Worm (Caenorhabditis elegans): ENCODE data around the gene paml-1.
"Not testable (repeated sequence)": the region's sequence is repeated elsewhere in the genome, so short reads cannot be mapped to it uniquely, and the experiment has no call there.

Gene paml-1

ce11 chrIII:10221860-10222259, 12.0 kb downstream of the paml-1 start, which contains the start of gene Y70G10A.4:
Y70G10A.4 (plus strand) TSS chrIII:10222160.
- TF ChIP-seq mab-5 (tag; optimal IDR thresholded peaks at IDR 0.05); hlh-1 (tag; optimal IDR thresholded peaks at IDR 0.05); ham-2 (GFP tag; optimal IDR thresholded peaks at IDR 0.05): not testable (repeated sequence)

ce11 chrIII:10218587-10218986, 15.3 kb downstream of the paml-1 start, which contains the start of the genes rde-4 and cox-14:
rde-4 (minus strand) TSS chrIII:10218646.
cox-14 (plus strand) TSS chrIII:10218942.
- TF ChIP-seq hlh-1 (tag; optimal IDR thresholded peaks at IDR 0.05) (peak; percentile 39), ham-2 (GFP tag; optimal IDR thresholded peaks at IDR 0.05) (no peak), mab-5 (tag; optimal IDR thresholded peaks at IDR 0.05) (no peak), ces-1 (GFP tag; optimal IDR thresholded peaks at IDR 0.05) (peak; percentile 83), mep-1 (tag; optimal IDR thresholded peaks at IDR 0.05) (peak; percentile 88), unc-62 (GFP tag; optimal IDR thresholded peaks at IDR 0.05) (peak; percentile 3), drap-1 (GFP tag; optimal IDR thresholded peaks at IDR 0.05) (no peak), lin-13 (tag; optimal IDR thresholded peaks at IDR 0.05) (peak; percentile 63), unc-120 (tag; optimal IDR thresholded peaks at IDR 0.05; ENCODE audit: poor library complexity, severe bottlenecking) (peak; percentile 1), nhr-76 (tag; optimal IDR thresholded peaks at IDR 0.05) (no peak), nhr-237 (tag; optimal IDR thresholded peaks at IDR 0.05) (peak; percentile 60), pha-4 (tag; optimal IDR thresholded peaks at IDR 0.05) (peak; percentile 49), lsy-2 (tag; optimal IDR thresholded peaks at IDR 0.05) (peak; percentile 99), nhr-28 (tag; optimal IDR thresholded peaks at IDR 0.05) (no peak)

ce11 chrIII:10216585-10217278, 17.1 kb downstream of the paml-1 start, which contains the start of gene cts-1:
cts-1 (minus strand) TSS chrIII:10216635.
- TF ChIP-seq nhr-12 (tag; optimal IDR thresholded peaks at IDR 0.05) (no peak), zip-8 (tag; optimal IDR thresholded peaks at IDR 0.05) (no peak), nhr-76 (tag; optimal IDR thresholded peaks at IDR 0.05) (no peak), sptf-1 (tag; optimal IDR thresholded peaks at IDR 0.05) (peak; percentile 40), ztf-11 (tag; optimal IDR thresholded peaks at IDR 0.05) (no peak), lin-13 (tag; optimal IDR thresholded peaks at IDR 0.05) (peak; percentile 2), mep-1 (tag; optimal IDR thresholded peaks at IDR 0.05) (peak; percentile 49), elt-3 (tag; optimal IDR thresholded peaks at IDR 0.05) (no peak), lsy-2 (tag; optimal IDR thresholded peaks at IDR 0.05) (peak; percentile 76), ces-1 (GFP tag; optimal IDR thresholded peaks at IDR 0.05) (peak; percentile 23), unc-39 (tag; optimal IDR thresholded peaks at IDR 0.05) (no peak), nhr-237 (tag; optimal IDR thresholded peaks at IDR 0.05) (peak; percentile 46), M03D4.4 (tag; optimal IDR thresholded peaks at IDR 0.05) (peak; percentile 42), ceh-39 (tag; optimal IDR thresholded peaks at IDR 0.05) (no peak), nhr-2 (tag; optimal IDR thresholded peaks at IDR 0.05) (no peak), hlh-1 (tag; optimal IDR thresholded peaks at IDR 0.05) (peak; percentile 23), bed-3 (GFP tag; optimal IDR thresholded peaks at IDR 0.05) (no peak), mab-5 (tag; optimal IDR thresholded peaks at IDR 0.05) (no peak), ceh-83 (GFP tag; optimal IDR thresholded peaks at IDR 0.05) (no peak), blmp-1 (tag; optimal IDR thresholded peaks at IDR 0.05) (no peak), unc-62 (GFP tag; optimal IDR thresholded peaks at IDR 0.05) (peak; percentile 53), lin-32 (GFP tag; optimal IDR thresholded peaks at IDR 0.05) (no peak), nhr-28 (tag; optimal IDR thresholded peaks at IDR 0.05) (no peak), ham-2 (GFP tag; optimal IDR thresholded peaks at IDR 0.05) (no peak), cnd-1 (tag; optimal IDR thresholded peaks at IDR 0.05) (no peak), sem-2 (GFP tag; optimal IDR thresholded peaks at IDR 0.05) (no peak), unc-120 (tag; optimal IDR thresholded peaks at IDR 0.05; ENCODE audit: poor library complexity, severe bottlenecking) (peak; percentile 58), elt-1 (tag; optimal IDR thresholded peaks at IDR 0.05; ENCODE audit: borderline replicate concordance, insufficient read depth) (no peak)

- no peak for TF ChIP-seq flh-1 (GFP tag; optimal IDR thresholded peaks at IDR 0.05)
- TF ChIP-seq mep-1 (tag; optimal IDR thresholded peaks at IDR 0.05) = no peak
- TF ChIP-seq lin-32 (GFP tag; optimal IDR thresholded peaks at IDR 0.05) = no peak
- TF ChIP-seq ztf-11 (tag; optimal IDR thresholded peaks at IDR 0.05) = no peak
- no peak for TF ChIP-seq tbx-8 (GFP tag; optimal IDR thresholded peaks at IDR 0.05)
- no peak for TF ChIP-seq pha-4 (tag; optimal IDR thresholded peaks at IDR 0.05)
- TF ChIP-seq sptf-1 (tag; optimal IDR thresholded peaks at IDR 0.05) = no peak
Measured at ce11 chrIII:10215882-10216281, 18.0 kb downstream of the paml-1 start.

Data from whole organism, mixed stage, embryonic.